Worm (Caenorhabditis elegans) whole organism, L4 larva: ENCODE results near the gene ucr-2.2.

Experiments used
- F26F4.8 ChIP-seq: fragments of 200-800 bp; sonication (Bioruptor generic); conservative IDR thresholded peaks from 2 replicates; pipeline ENCODE4 v1.3.6; 2022; ENCODE audit warnings: missing genetic modification characterization, missing compliant biosample characterization
- F37D6.2 ChIP-seq: sonication (generic microtip); optimal IDR thresholded peaks from 2 replicates; lab custom pipeline; 2016; ENCODE audit warnings: mild to moderate bottlenecking, missing genetic modification characterization, missing compliant biosample characterization
- F44E2.7 ChIP-seq: fragments of 200-800 bp; sonication (Bioruptor generic); IDR thresholded peaks from 2 replicates; pipeline ENCODE4 v2.1.2; 2022; ENCODE audit warnings: missing genetic modification characterization, missing compliant biosample characterization
- T26A8.4 ChIP-seq: fragments of 200-800 bp; sonication (Bioruptor generic); IDR thresholded peaks from 2 replicates; pipeline ENCODE4 v1.3.6; 2022; ENCODE audit warnings: missing genetic modification characterization, missing compliant biosample characterization
- ZK337.2 ChIP-seq: fragments of 200-800 bp; sonication (Bioruptor generic); IDR thresholded peaks from 2 replicates; pipeline ENCODE4 v1.3.6; 2022; ENCODE audit warnings: missing genetic modification reagents, missing genetic modification characterization, missing compliant biosample characterization
- ZK546.5 ChIP-seq, 2 experiments: sonication (generic microtip); optimal IDR thresholded peaks; 2 replicates each; lab custom pipeline; 2017; ENCODE audit warnings: missing biosample characterization in 2 of 2, missing genetic modification characterization in 2 of 2
- aha-1 ChIP-seq: fragments of 150-350 bp; peaks from one replicate; lab custom pipeline; 2014; ENCODE audit warnings: missing biosample characterization, missing genetic modification characterization
- ama-1 ChIP-seq: fragments of 150-350 bp; optimal IDR thresholded peaks from 2 replicates; lab custom pipeline; 2014; ENCODE audit warnings: inconsistent platforms, mixed read lengths
- attf-4 ChIP-seq: sonication (generic microtip); optimal IDR thresholded peaks from 3 replicates; lab custom pipeline; 2017; ENCODE audit warnings: missing biosample characterization, missing genetic modification characterization
- ctbp-1 ChIP-seq: fragments of 200-800 bp; sonication (Bioruptor generic); IDR thresholded peaks from 2 replicates; pipeline ENCODE4 v1.3.6; 2022; ENCODE audit warnings: missing genetic modification reagents, missing genetic modification characterization, missing compliant biosample characterization
- daf-19 ChIP-seq: fragments of 200-800 bp; sonication (Bioruptor generic); conservative IDR thresholded peaks from 2 replicates; pipeline ENCODE4 v1.3.6; 2022; ENCODE audit warnings: missing genetic modification characterization, missing compliant biosample characterization
- daf-8 ChIP-seq: fragments of 200-800 bp; sonication (Bioruptor generic); IDR thresholded peaks from 2 replicates; pipeline ENCODE4 v1.3.6; 2022; ENCODE audit warnings: missing genetic modification characterization, missing compliant biosample characterization
- dmd-6 ChIP-seq: fragments of 200-800 bp; sonication (Bioruptor generic); IDR thresholded peaks from 2 replicates; pipeline ENCODE4 v1.3.6; 2022; ENCODE audit warnings: missing genetic modification reagents, missing genetic modification characterization, missing compliant biosample characterization
- dmd-8 ChIP-seq: fragments of 200-800 bp; sonication (Bioruptor generic); IDR thresholded peaks from 2 replicates; pipeline ENCODE4 v1.3.6; 2022; ENCODE audit warnings: missing genetic modification characterization, missing compliant biosample characterization
- dpl-1 ChIP-seq: fragments of 150-350 bp; optimal IDR thresholded peaks from 2 replicates; lab custom pipeline; 2014; ENCODE audit warnings: missing biosample characterization, missing genetic modification reagents, missing genetic modification characterization
- duxl-1 ChIP-seq: sonication (generic microtip); optimal IDR thresholded peaks from 2 replicates; lab custom pipeline; 2016; ENCODE audit warnings: mild to moderate bottlenecking, missing genetic modification characterization, moderate library complexity, missing compliant biosample characterization; ENCODE audit not compliant: poor library complexity
- egl-27 ChIP-seq: sonication (generic microtip); optimal IDR thresholded peaks from 3 replicates; lab custom pipeline; 2017; ENCODE audit warnings: missing biosample characterization, missing genetic modification reagents, missing genetic modification characterization
- egl-43 ChIP-seq: fragments of 200-800 bp; sonication (Bioruptor generic); IDR thresholded peaks from 2 replicates; pipeline ENCODE4 v1.3.6; 2022; ENCODE audit warnings: missing genetic modification reagents, missing genetic modification characterization, missing compliant biosample characterization
- fos-1 ChIP-seq: fragments of 150-350 bp; optimal IDR thresholded peaks from 2 replicates; lab custom pipeline; 2014; ENCODE audit warnings: missing biosample characterization, missing genetic modification characterization
- gei-8 ChIP-seq: fragments of 200-800 bp; sonication (Bioruptor generic); optimal IDR thresholded peaks from 2 replicates; lab custom pipeline; 2018; ENCODE audit warnings: mild to moderate bottlenecking, missing genetic modification characterization, missing compliant biosample characterization
- hlh-11 ChIP-seq: fragments of 200-800 bp; sonication (Bioruptor generic); optimal IDR thresholded peaks from 2 replicates; lab custom pipeline; 2018; ENCODE audit warnings: mild to moderate bottlenecking, missing genetic modification characterization, missing compliant biosample characterization
- lim-7 ChIP-seq: fragments of 200-800 bp; sonication (Bioruptor generic); IDR thresholded peaks from 2 replicates; pipeline ENCODE4 v1.3.6; 2022; ENCODE audit warnings: missing genetic modification characterization, missing compliant biosample characterization
- lin-1 ChIP-seq: fragments of 200-800 bp; sonication (Bioruptor generic); IDR thresholded peaks from 2 replicates; pipeline ENCODE4 v1.3.6; 2022; ENCODE audit warnings: missing genetic modification reagents, missing genetic modification characterization, missing compliant biosample characterization
- lin-38 ChIP-seq: fragments of 200-800 bp; sonication (Bioruptor generic); IDR thresholded peaks from 2 replicates; pipeline ENCODE4 v1.3.6; 2022; ENCODE audit warnings: missing genetic modification reagents, missing genetic modification characterization, missing compliant biosample characterization
- lir-3 ChIP-seq: sonication (generic microtip); optimal IDR thresholded peaks from 2 replicates; lab custom pipeline; 2016; ENCODE audit warnings: mild to moderate bottlenecking, missing genetic modification characterization, missing compliant biosample characterization
- madf-9 ChIP-seq: fragments of 200-800 bp; sonication (Bioruptor generic); conservative IDR thresholded peaks from 2 replicates; pipeline ENCODE4 v1.3.6; 2022; ENCODE audit warnings: missing genetic modification reagents, missing genetic modification characterization, missing compliant biosample characterization
- mes-2 ChIP-seq: sonication (generic microtip); optimal IDR thresholded peaks from 2 replicates; lab custom pipeline; 2016; ENCODE audit warnings: missing genotype, mild to moderate bottlenecking, missing genetic modification characterization, missing compliant biosample characterization; ENCODE audit not compliant: poor library complexity, severe bottlenecking
- nhr-10 ChIP-seq: fragments of 150-350 bp; optimal IDR thresholded peaks from 2 replicates; lab custom pipeline; 2014; ENCODE audit warnings: missing biosample characterization, missing genetic modification characterization
- nhr-28 ChIP-seq: fragments of 150-350 bp; optimal IDR thresholded peaks from 2 replicates; lab custom pipeline; 2014; ENCODE audit warnings: missing biosample characterization, missing genetic modification characterization
- nhr-41 ChIP-seq: fragments of 200-800 bp; sonication (Bioruptor generic); IDR thresholded peaks from 2 replicates; pipeline ENCODE4 v1.3.6; 2022; ENCODE audit warnings: missing genetic modification reagents, missing genetic modification characterization, missing compliant biosample characterization
- pqm-1 ChIP-seq: sonication (generic microtip); optimal IDR thresholded peaks from 2 replicates; lab custom pipeline; 2017; ENCODE audit warnings: missing biosample characterization, missing genetic modification characterization
- sdz-12 ChIP-seq: fragments of 200-800 bp; sonication (Bioruptor generic); optimal IDR thresholded peaks from 2 replicates; lab custom pipeline; 2018; ENCODE audit warnings: mild to moderate bottlenecking, missing genetic modification characterization, missing compliant biosample characterization
- set-16 ChIP-seq: fragments of 200-800 bp; sonication (Bioruptor generic); IDR thresholded peaks from 2 replicates; pipeline ENCODE4 v1.3.6; 2022; ENCODE audit warnings: missing genetic modification reagents, missing genetic modification characterization, missing compliant biosample characterization
- skn-1 ChIP-seq: fragments of 150-350 bp; optimal IDR thresholded peaks from 2 replicates; lab custom pipeline; 2014; ENCODE audit warnings: missing biosample characterization, missing genetic modification characterization
- snpc-4 ChIP-seq: fragments of 150-350 bp; optimal IDR thresholded peaks from 2 replicates; lab custom pipeline; 2014; ENCODE audit warnings: missing biosample characterization, missing genetic modification characterization
- tag-97 ChIP-seq: fragments of 200-800 bp; sonication (Bioruptor generic); IDR thresholded peaks from 2 replicates; pipeline ENCODE4 v1.3.6; 2022; ENCODE audit warnings: missing genetic modification characterization, missing compliant biosample characterization
- unc-62 ChIP-seq, 3 experiments: fragments of 150-350 bp in 1 of 3; sonication (generic microtip); optimal IDR thresholded peaks in 2 of 3; peaks in 1 of 3; 1 replicate in 1 of 3; 2 replicates in 2 of 3; lab custom pipeline; 2014 to 2017; ENCODE audit warnings: missing biosample characterization in 3 of 3, missing genetic modification characterization in 3 of 3, missing genetic modification reagents in 3 of 3, missing genotype in 1 of 3
- vab-7 ChIP-seq: fragments of 200-800 bp; sonication (Bioruptor generic); IDR thresholded peaks from 2 replicates; pipeline ENCODE4 v1.3.6; 2022; ENCODE audit warnings: missing genetic modification reagents, missing genetic modification characterization, missing compliant biosample characterization
- zfp-3 ChIP-seq: fragments of 200-800 bp; sonication (Bioruptor generic); conservative IDR thresholded peaks from 2 replicates; pipeline ENCODE4 v1.3.6; 2022; ENCODE audit warnings: missing genetic modification reagents, missing genetic modification characterization, missing compliant biosample characterization

The ucr-2.2 gene

ce11 chrX:15146415-15147210 lies 27.1 kb upstream of the ucr-2.2 start (continued):
- no peak for TF ChIP-seq fos-1
- TF ChIP-seq nhr-10 (tag; lab: Kevin White, UChicago), result no peak
- TF ChIP-seq ZK337.2, result peak; percentile 48; the same call in 1 of the 2 replicates
- TF ChIP-seq dmd-8, result peak; percentile 83
- peak; percentile 75 for TF ChIP-seq F26F4.8 (GFP tag; lab: Robert Waterston, UW)
- TF ChIP-seq T26A8.4 (GFP tag; lab: Robert Waterston, UW), result peak; percentile 55; the same call in 1 of the 2 replicates
- TF ChIP-seq lim-7 (GFP tag; lab: Robert Waterston, UW), result peak; percentile 86
- no peak for TF ChIP-seq ama-1 (lab: Kevin White, UChicago)
- TF ChIP-seq F44E2.7, result no peak
- no peak for TF ChIP-seq daf-8 (GFP tag; lab: Robert Waterston, UW)
- TF ChIP-seq pqm-1, result no peak
- TF ChIP-seq egl-27 (tag; lab: Kevin White, UChicago), result no peak
- TF ChIP-seq mes-2, result peak; percentile 75
- peak; percentile 70 for TF ChIP-seq duxl-1 (tag; lab: Kevin White, UChicago)
- peak; percentile 40 for TF ChIP-seq dmd-6 (GFP tag; lab: Robert Waterston, UW)
- TF ChIP-seq nhr-41 (GFP tag; lab: Robert Waterston, UW), result 0 out of 2 replicates have a peak, but pooled peaks have one; percentile 48
- TF ChIP-seq snpc-4 (tag; lab: Kevin White, UChicago), result no peak
- peak; percentile 51 for TF ChIP-seq gei-8 (GFP tag; lab: Kevin White, UChicago)
- TF ChIP-seq zfp-3 (GFP tag; lab: Robert Waterston, UW), result no peak; the same call in 1 of the 2 replicates
- no peak for TF ChIP-seq tag-97
- peak; percentile 78 for TF ChIP-seq egl-43 (GFP tag; lab: Robert Waterston, UW)
- no peak for TF ChIP-seq ZK546.5 (tag; optimal IDR thresholded peaks at IDR 0.05; lab: Kevin White, UChicago)
- TF ChIP-seq daf-19 (GFP tag; lab: Robert Waterston, UW), result peak; percentile 57; the same call in 1 of the 2 replicates
- 0 out of 2 replicates have a peak, but pooled peaks have one; percentile 53 for TF ChIP-seq ctbp-1 (GFP tag; lab: Robert Waterston, UW)
- no peak for TF ChIP-seq dpl-1 (GFP tag; lab: Kevin White, UChicago)

ce11 chrX:15147640-15148039 lies 26.1 kb upstream of the ucr-2.2 start, which contains the start of gene unc-7:
TSS of gene unc-7 (minus strand) at chrX:15147740.
- TF ChIP-seq F26F4.8 (GFP tag; lab: Robert Waterston, UW), result no peak
- peak in 1 of 2 experiments; percentile 42 for TF ChIP-seq unc-62 (GFP tag; optimal IDR thresholded peaks at IDR 0.05 in 1 of 2; lab: Kevin White, UChicago)
- no peak for TF ChIP-seq unc-62 (tag; optimal IDR thresholded peaks at IDR 0.05; lab: Kevin White, UChicago)
- TF ChIP-seq nhr-28, result no peak
- no peak for TF ChIP-seq hlh-11 (tag; lab: Kevin White, UChicago)
- TF ChIP-seq skn-1 (tag; lab: Kevin White, UChicago), result no peak
- no peak for TF ChIP-seq sdz-12 (GFP tag; lab: Kevin White, UChicago)

- TF ChIP-seq aha-1 (peak; percentile 90), F37D6.2 (no peak)
- TF ChIP-seq, all 104 proteins: peak for 1
Observed at ce11 chrX:15148389-15148788, 25.3 kb upstream of the ucr-2.2 start.

ce11 chrX:15148831-15149230 lies 24.9 kb upstream of the ucr-2.2 start:
- no peak for TF ChIP-seq lin-38 (GFP tag; lab: Robert Waterston, UW)
- TF ChIP-seq unc-62 (GFP tag; optimal IDR thresholded peaks at IDR 0.05 in 1 of 2; lab: Kevin White, UChicago), result peak in 1 of 2 experiments; percentile 97
- TF ChIP-seq unc-62 (tag; optimal IDR thresholded peaks at IDR 0.05; lab: Kevin White, UChicago), result no peak
- TF ChIP-seq attf-4, result no peak
- no peak for TF ChIP-seq madf-9 (GFP tag; lab: Robert Waterston, UW)
- TF ChIP-seq lir-3 (tag; lab: Kevin White, UChicago), result no peak
- peak; percentile 39 for TF ChIP-seq set-16
- no peak for TF ChIP-seq lin-1 (GFP tag; lab: Robert Waterston, UW)
- no peak for TF ChIP-seq vab-7
- peak; percentile 53 for TF ChIP-seq aha-1
